Worm (Caenorhabditis elegans) whole organism, L2 larva: Measurements from ENCODE around the gene usp-4.

Experiments
- C34F6.9 ChIP-seq: fragments of 150-350 bp; optimal IDR thresholded peaks from 2 replicates; lab custom pipeline; 2014; ENCODE audit warnings: missing biosample characterization, missing genetic modification characterization
- F13H6.1 ChIP-seq: sonication (generic microtip); optimal IDR thresholded peaks from 2 replicates; lab custom pipeline; 2016; ENCODE audit warnings: missing genetic modification characterization, missing compliant biosample characterization
- R02D3.7 ChIP-seq: fragments of 150-350 bp; optimal IDR thresholded peaks from 2 replicates; lab custom pipeline; 2014; ENCODE audit warnings: missing biosample characterization, missing genetic modification characterization
- Y55F3AM.14 ChIP-seq: fragments of 200-800 bp; sonication (Bioruptor generic); optimal IDR thresholded peaks from 2 replicates; lab custom pipeline; 2018; ENCODE audit warnings: mild to moderate bottlenecking, missing genetic modification characterization, missing compliant biosample characterization
- alr-1 ChIP-seq: fragments of 150-350 bp; optimal IDR thresholded peaks from 2 replicates; lab custom pipeline; 2014; ENCODE audit warnings: missing biosample characterization, missing genetic modification characterization
- aly-2 ChIP-seq: fragments of 150-350 bp; optimal IDR thresholded peaks from 2 replicates; lab custom pipeline; 2014; ENCODE audit warnings: missing biosample characterization, missing genetic modification characterization
- ama-1 ChIP-seq: fragments of 150-350 bp; optimal IDR thresholded peaks from 2 replicates; lab custom pipeline; 2018; ENCODE audit warnings: inconsistent platforms
- blmp-1 ChIP-seq: sonication (generic microtip); optimal IDR thresholded peaks from 2 replicates; lab custom pipeline; 2017; ENCODE audit warnings: missing genetic modification characterization, mild to moderate bottlenecking, missing compliant biosample characterization, antibody characterized with exemption, moderate library complexity; ENCODE audit not compliant: insufficient read depth
- ceh-16 ChIP-seq: fragments of 150-350 bp; optimal IDR thresholded peaks from 2 replicates; lab custom pipeline; 2014; ENCODE audit warnings: missing biosample characterization, missing genetic modification characterization
- ceh-82 ChIP-seq: fragments of 150-350 bp; optimal IDR thresholded peaks from 2 replicates; lab custom pipeline; 2014; ENCODE audit warnings: missing biosample characterization, missing genetic modification characterization
- crh-2 ChIP-seq: sonication (generic microtip); optimal IDR thresholded peaks from 2 replicates; lab custom pipeline; 2017; ENCODE audit warnings: missing biosample characterization, missing genetic modification characterization
- dmd-4 ChIP-seq: sonication (generic microtip); optimal IDR thresholded peaks from 2 replicates; lab custom pipeline; 2017; ENCODE audit warnings: missing biosample characterization, missing genetic modification characterization
- egl-27 ChIP-seq: sonication (generic microtip); optimal IDR thresholded peaks from 3 replicates; lab custom pipeline; 2017; ENCODE audit warnings: missing biosample characterization, missing genetic modification reagents, missing genetic modification characterization
- elt-1 ChIP-seq: fragments of 150-350 bp; optimal IDR thresholded peaks from 2 replicates; lab custom pipeline; 2014; ENCODE audit warnings: missing biosample characterization, missing genetic modification characterization
- elt-3 ChIP-seq: sonication (generic microtip); optimal IDR thresholded peaks from 2 replicates; lab custom pipeline; 2017; ENCODE audit warnings: missing biosample characterization, missing genetic modification characterization
- gmeb-1 ChIP-seq: fragments of 150-350 bp; optimal IDR thresholded peaks from 2 replicates; lab custom pipeline; 2014; ENCODE audit warnings: missing biosample characterization, missing genetic modification characterization
- lin-11 ChIP-seq: fragments of 150-350 bp; sonication (generic microtip); optimal IDR thresholded peaks from 2 replicates; lab custom pipeline; 2014; ENCODE audit warnings: missing biosample characterization, missing genetic modification characterization, inconsistent platforms, mixed read lengths
- lin-13 ChIP-seq: fragments of 150-350 bp; optimal IDR thresholded peaks from 2 replicates; lab custom pipeline; 2014; ENCODE audit warnings: missing biosample characterization, missing genetic modification reagents, missing genetic modification characterization
- lsy-2 ChIP-seq, 2 experiments: fragments of 150-350 bp in 1 of 2; sonication (generic microtip) in 1 of 2; optimal IDR thresholded peaks; 2 replicates each; lab custom pipeline; 2014 to 2017; ENCODE audit warnings: missing biosample characterization in 2 of 2, missing genetic modification characterization in 2 of 2
- mab-5 ChIP-seq: fragments of 150-350 bp; optimal IDR thresholded peaks from 2 replicates; lab custom pipeline; 2014; ENCODE audit warnings: missing biosample characterization, missing genetic modification characterization
- mbf-1 ChIP-seq: sonication (generic microtip); optimal IDR thresholded peaks from 2 replicates; lab custom pipeline; 2017; ENCODE audit warnings: missing biosample characterization, missing genetic modification characterization
- mdl-1 ChIP-seq, 2 experiments: fragments of 150-350 bp in 1 of 2; sonication (generic microtip) in 1 of 2; optimal IDR thresholded peaks; 2 replicates each; lab custom pipeline; 2017; ENCODE audit warnings: missing biosample characterization in 2 of 2, missing genetic modification characterization in 2 of 2
- nhr-10 ChIP-seq: sonication (generic microtip); optimal IDR thresholded peaks from 2 replicates; lab custom pipeline; 2017; ENCODE audit warnings: missing biosample characterization, missing genetic modification characterization
- nhr-11 ChIP-seq: fragments of 150-350 bp; optimal IDR thresholded peaks from 2 replicates; lab custom pipeline; 2014; ENCODE audit warnings: missing biosample characterization, missing genetic modification characterization
- nhr-12 ChIP-seq: fragments of 150-350 bp; optimal IDR thresholded peaks from 2 replicates; lab custom pipeline; 2014; ENCODE audit warnings: missing biosample characterization, missing genetic modification characterization
- nhr-129 ChIP-seq: fragments of 150-350 bp; optimal IDR thresholded peaks from 2 replicates; lab custom pipeline; 2014; ENCODE audit warnings: missing biosample characterization, missing genetic modification characterization
- nhr-21 ChIP-seq: fragments of 150-350 bp; optimal IDR thresholded peaks from 2 replicates; lab custom pipeline; 2014; ENCODE audit warnings: missing biosample characterization, missing genetic modification characterization
- nhr-23 ChIP-seq: fragments of 150-350 bp; optimal IDR thresholded peaks from 2 replicates; lab custom pipeline; 2014; ENCODE audit warnings: missing biosample characterization, missing genetic modification reagents, missing genetic modification characterization
- nhr-6 ChIP-seq: fragments of 150-350 bp; optimal IDR thresholded peaks from 2 replicates; lab custom pipeline; 2014; ENCODE audit warnings: missing biosample characterization, missing genetic modification characterization
- nhr-77 ChIP-seq: fragments of 150-350 bp; optimal IDR thresholded peaks from 2 replicates; lab custom pipeline; 2014; ENCODE audit warnings: missing biosample characterization, missing genetic modification characterization
- sem-4 ChIP-seq: fragments of 150-350 bp; optimal IDR thresholded peaks from 2 replicates; lab custom pipeline; 2014; ENCODE audit warnings: missing biosample characterization, missing genetic modification reagents, missing genetic modification characterization
- skn-1 ChIP-seq: sonication (generic microtip); optimal IDR thresholded peaks from 2 replicates; lab custom pipeline; 2017; ENCODE audit warnings: missing biosample characterization, missing genetic modification characterization
- sma-3 ChIP-seq: sonication (generic microtip); optimal IDR thresholded peaks from 2 replicates; lab custom pipeline; 2016; ENCODE audit warnings: missing genetic modification reagents, missing genetic modification characterization, missing compliant biosample characterization
- sma-9 ChIP-seq, 2 experiments: fragments of 150-350 bp in 1 of 2; sonication (generic microtip) in 1 of 2; optimal IDR thresholded peaks; 2 replicates each; lab custom pipeline; 2014 to 2016; ENCODE audit warnings: missing genetic modification characterization in 2 of 2, mild to moderate bottlenecking in 1 of 2, missing biosample characterization in 1 of 2, missing compliant biosample characterization in 1 of 2, missing genetic modification reagents in 1 of 2, moderate library complexity in 1 of 2
- snpc-4 ChIP-seq: fragments of 150-350 bp; optimal IDR thresholded peaks from 2 replicates; lab custom pipeline; 2014; ENCODE audit warnings: missing biosample characterization, missing genetic modification characterization
- unc-39 ChIP-seq: fragments of 150-350 bp; optimal IDR thresholded peaks from 2 replicates; lab custom pipeline; 2014; ENCODE audit warnings: missing biosample characterization, missing genetic modification characterization
- unc-55 ChIP-seq: fragments of 150-350 bp; sonication (generic microtip); optimal IDR thresholded peaks from 3 replicates; lab custom pipeline; 2014; ENCODE audit warnings: missing biosample characterization, missing genetic modification reagents, missing genetic modification characterization
- unc-62 ChIP-seq: fragments of 150-350 bp; optimal IDR thresholded peaks from 2 replicates; lab custom pipeline; 2014; ENCODE audit warnings: missing biosample characterization, missing genetic modification reagents, missing genetic modification characterization
- zag-1 ChIP-seq: fragments of 150-350 bp; optimal IDR thresholded peaks from 2 replicates; lab custom pipeline; 2014; ENCODE audit warnings: missing biosample characterization, missing genetic modification characterization
- ztf-1 ChIP-seq: fragments of 200-800 bp; sonication (Bioruptor generic); conservative IDR thresholded peaks from 2 replicates; pipeline ENCODE4 v1.3.6; 2022; ENCODE audit warnings: missing genetic modification characterization, missing compliant biosample characterization
- ztf-11 ChIP-seq: sonication (generic microtip); optimal IDR thresholded peaks from 2 replicates; lab custom pipeline; 2017; ENCODE audit warnings: missing biosample characterization, missing genetic modification characterization
- ztf-4 ChIP-seq: fragments of 150-350 bp; optimal IDR thresholded peaks from 2 replicates; lab custom pipeline; 2014; ENCODE audit warnings: missing biosample characterization, missing genetic modification characterization

usp-4 gene

DNA sequence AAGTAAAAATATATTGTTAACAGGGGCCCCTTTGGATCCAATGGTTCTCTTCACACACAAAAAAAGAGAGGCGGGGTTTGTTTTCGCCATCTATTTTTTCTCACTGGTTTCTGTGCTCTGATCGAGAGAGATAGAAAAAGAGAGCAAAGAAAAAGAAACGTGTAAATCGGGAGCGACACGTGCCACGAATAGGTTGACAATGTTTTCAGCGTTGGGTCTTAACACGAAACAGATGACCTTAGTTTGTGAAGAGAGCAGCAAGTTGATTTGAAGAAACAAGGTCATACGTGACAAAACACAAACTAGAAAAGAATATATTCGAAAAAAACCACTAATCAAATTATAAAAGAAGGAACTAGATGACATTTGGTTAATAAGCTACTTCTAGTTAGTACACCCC is 8.6 kb upstream of the usp-4 start, which contains the start of gene lin-45:
TSS of gene lin-45 (minus strand) at position 82 of the 400 bp plus-strand sequence.
- TF ChIP-seq sma-3 (GFP tag; lab: Kevin White, UChicago), result no peak
- peak; percentile 69 for TF ChIP-seq nhr-129 (tag; lab: Kevin White, UChicago)
- no peak for TF ChIP-seq mab-5 (tag; lab: Kevin White, UChicago)
- no peak for TF ChIP-seq ztf-1 (GFP tag; lab: Robert Waterston, UW)
- no peak for TF ChIP-seq Y55F3AM.14 (GFP tag; lab: Kevin White, UChicago)
- TF ChIP-seq C34F6.9 (tag; lab: Kevin White, UChicago), result peak; percentile 36
- peak; percentile 28 for TF ChIP-seq sma-9 (GFP tag; optimal IDR thresholded peaks at IDR 0.05; lab: Kevin White, UChicago)
- no peak for TF ChIP-seq sma-9 (tag; optimal IDR thresholded peaks at IDR 0.05; lab: Kevin White, UChicago)
- TF ChIP-seq lin-13 (GFP tag; lab: Kevin White, UChicago), result no peak
- TF ChIP-seq nhr-6 (tag; lab: Kevin White, UChicago), result no peak
- TF ChIP-seq zag-1 (tag; lab: Kevin White, UChicago), result no peak
- no peak for TF ChIP-seq ztf-4
- TF ChIP-seq elt-3 (tag; lab: Kevin White, UChicago), result no peak
- TF ChIP-seq F13H6.1 (tag; lab: Kevin White, UChicago), result peak; percentile 15
- TF ChIP-seq, all 48 proteins: peak for 4

ce11 chrIV:6750117-6750516 is 7.0 kb upstream of the usp-4 start:
- TF ChIP-seq F13H6.1 (tag; lab: Kevin White, UChicago) (peak; percentile 37), gmeb-1 (no peak), C34F6.9 (tag; lab: Kevin White, UChicago) (peak; percentile 19), nhr-10 (no peak), lsy-2 (tag; optimal IDR thresholded peaks at IDR 0.05; lab: Kevin White, UChicago) (peak in 1 of 2 experiments; percentile 18), sma-9 (GFP tag; optimal IDR thresholded peaks at IDR 0.05; lab: Kevin White, UChicago) (peak; percentile 76), sma-9 (tag; optimal IDR thresholded peaks at IDR 0.05; lab: Kevin White, UChicago) (no peak), mdl-1 (tag; optimal IDR thresholded peaks at IDR 0.05; lab: Kevin White, UChicago) (no peak), egl-27 (tag; lab: Kevin White, UChicago) (no peak), unc-55 (GFP tag; lab: Kevin White, UChicago) (no peak), aly-2 (tag; lab: Kevin White, UChicago) (no peak), sem-4 (tag; lab: Kevin White, UChicago) (no peak), nhr-11 (no peak)

- TF ChIP-seq snpc-4 (tag; lab: Kevin White, UChicago), result no peak
- TF ChIP-seq nhr-12 (tag; lab: Kevin White, UChicago), result no peak
- TF ChIP-seq crh-2 (tag; lab: Kevin White, UChicago), result peak; percentile 25
- no peak for TF ChIP-seq R02D3.7 (tag; lab: Kevin White, UChicago)
- TF ChIP-seq F13H6.1 (tag; lab: Kevin White, UChicago), result peak; percentile 74
- peak; percentile 57 for TF ChIP-seq sem-4 (tag; lab: Kevin White, UChicago)
- no peak for TF ChIP-seq unc-62 (GFP tag; lab: Kevin White, UChicago)
- TF ChIP-seq mab-5 (tag; lab: Kevin White, UChicago), result peak; percentile 66
- TF ChIP-seq lsy-2 (tag; optimal IDR thresholded peaks at IDR 0.05; lab: Kevin White, UChicago), result peak in 1 of 2 experiments; percentile 63
- peak; percentile 74 for TF ChIP-seq nhr-129 (tag; lab: Kevin White, UChicago)
- peak; percentile 57 for TF ChIP-seq nhr-6 (tag; lab: Kevin White, UChicago)
- peak; percentile 41 for TF ChIP-seq C34F6.9 (tag; lab: Kevin White, UChicago)
- TF ChIP-seq lin-11 (tag; lab: Kevin White, UChicago), result no peak
- peak; percentile 68 for TF ChIP-seq ztf-4
- no peak for TF ChIP-seq elt-1
- TF ChIP-seq sma-9 (GFP tag; optimal IDR thresholded peaks at IDR 0.05; lab: Kevin White, UChicago), result peak; percentile 81
- no peak for TF ChIP-seq sma-9 (tag; optimal IDR thresholded peaks at IDR 0.05; lab: Kevin White, UChicago)
- no peak for TF ChIP-seq aly-2 (tag; lab: Kevin White, UChicago)
- TF ChIP-seq ztf-1 (GFP tag; lab: Robert Waterston, UW), result no peak
Measured at ce11 chrIV:6751213-6751612, 5.9 kb upstream of the usp-4 start.

DNA sequence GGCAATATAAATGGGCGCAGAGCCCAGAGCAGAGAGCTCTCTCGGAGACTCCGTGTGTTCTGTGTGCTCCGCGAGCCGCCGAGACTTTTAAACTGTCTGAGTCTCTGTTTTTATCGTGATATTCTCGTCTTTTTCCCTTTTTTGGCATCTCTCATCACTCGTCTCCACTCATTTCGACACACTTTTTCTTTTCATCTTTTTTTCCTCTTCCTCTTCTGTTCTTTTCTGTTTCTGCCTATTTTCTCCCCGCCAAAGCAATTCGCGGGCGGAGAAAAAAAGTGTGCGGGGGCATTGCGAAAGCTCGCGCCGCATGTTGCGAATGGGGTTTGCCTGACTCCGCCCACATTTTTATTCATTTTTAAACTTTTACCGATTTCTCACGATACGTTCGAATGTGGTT is 737 bp upstream of the usp-4 start:
- TF ChIP-seq ama-1 (lab: Kevin White, UChicago) (no peak), ceh-16 (peak; percentile 30), nhr-6 (tag; lab: Kevin White, UChicago) (peak; percentile 49), egl-27 (tag; lab: Kevin White, UChicago) (peak; percentile 81), elt-3 (tag; lab: Kevin White, UChicago) (no peak), sma-9 (GFP tag; optimal IDR thresholded peaks at IDR 0.05; lab: Kevin White, UChicago) (peak; percentile 82), sma-9 (tag; optimal IDR thresholded peaks at IDR 0.05; lab: Kevin White, UChicago) (no peak), nhr-12 (tag; lab: Kevin White, UChicago) (no peak), skn-1 (peak; percentile 82), mbf-1 (tag; lab: Kevin White, UChicago) (no peak), crh-2 (tag; lab: Kevin White, UChicago) (peak; percentile 91), nhr-10 (peak; percentile 14), ceh-82 (tag; lab: Kevin White, UChicago) (peak; percentile 21), alr-1 (tag; lab: Kevin White, UChicago) (no peak), C34F6.9 (tag; lab: Kevin White, UChicago) (peak; percentile 94), ztf-11 (peak; percentile 65), nhr-77 (tag; lab: Kevin White, UChicago) (no peak), ztf-4 (peak; percentile 77), lsy-2 (tag; optimal IDR thresholded peaks at IDR 0.05; lab: Kevin White, UChicago) (peak; percentile 64 to 84), nhr-23 (no peak), R02D3.7 (tag; lab: Kevin White, UChicago) (no peak), Y55F3AM.14 (GFP tag; lab: Kevin White, UChicago) (peak; percentile 59), unc-39 (tag; lab: Kevin White, UChicago) (no peak), aly-2 (tag; lab: Kevin White, UChicago) (no peak), nhr-21 (peak; percentile 77), dmd-4 (tag; lab: Kevin White, UChicago) (no peak), blmp-1 (peak; percentile 31), unc-62 (GFP tag; lab: Kevin White, UChicago) (no peak)
